Fruit fly (Drosophila melanogaster) whole organism, pupa: ENCODE data around the gene acs.

Experiments used
- CG10348 ChIP-seq: fragments of 200-800 bp; sonication (Bioruptor generic); IDR thresholded peaks from 2 replicates; pipeline ENCODE4 v1.3.6; 2022; ENCODE audit warnings: missing biosample characterization, missing genetic modification characterization
- CG13204 ChIP-seq: fragments of 200-800 bp; sonication (Bioruptor generic); optimal IDR thresholded peaks from 2 replicates; lab custom pipeline; 2018; ENCODE audit warnings: missing biosample characterization, mild to moderate bottlenecking, missing genetic modification characterization, moderate library complexity
- CG17806 ChIP-seq: fragments of 200-800 bp; sonication (Bioruptor generic); optimal IDR thresholded peaks from 2 replicates; lab custom pipeline; 2018; ENCODE audit warnings: missing biosample characterization, mild to moderate bottlenecking, missing genetic modification characterization, moderate library complexity
- CG8301 ChIP-seq: fragments of 200-800 bp; sonication (Bioruptor generic); optimal IDR thresholded peaks from 2 replicates; lab custom pipeline; 2018; ENCODE audit warnings: missing biosample characterization, mild to moderate bottlenecking, missing genetic modification characterization
- CG9948 ChIP-seq: fragments of 200-800 bp; sonication (Bioruptor generic); optimal IDR thresholded peaks from 2 replicates; lab custom pipeline; 2018; ENCODE audit warnings: missing biosample characterization, mild to moderate bottlenecking, missing genetic modification characterization, moderate library complexity
- EcR ChIP-seq: fragments of 200-800 bp; sonication (Bioruptor generic); optimal IDR thresholded peaks from 3 replicates; lab custom pipeline; 2019; ENCODE audit warnings: missing biosample characterization, missing genetic modification characterization, mild to moderate bottlenecking, moderate library complexity, missing genetic modification reagents
- Pif1A ChIP-seq: fragments of 200-800 bp; sonication (Bioruptor generic); optimal IDR thresholded peaks from 3 replicates; lab custom pipeline; 2016; ENCODE audit warnings: missing biosample characterization, missing genetic modification characterization
- Pif1B ChIP-seq: fragments of 200-800 bp; sonication (Bioruptor generic); optimal IDR thresholded peaks from 3 replicates; lab custom pipeline; 2016; ENCODE audit warnings: missing biosample characterization, missing genetic modification characterization
- gl ChIP-seq: fragments of 200-800 bp; sonication (Bioruptor generic); optimal IDR thresholded peaks from 2 replicates; lab custom pipeline; 2018; ENCODE audit warnings: missing biosample characterization, mild to moderate bottlenecking, missing genetic modification characterization
- rn ChIP-seq: fragments of 200-800 bp; sonication (Bioruptor generic); IDR thresholded peaks from 2 replicates; pipeline ENCODE4 v1.3.6; 2022; ENCODE audit warnings: missing biosample characterization, missing genetic modification characterization

- TF ChIP-seq CG17806 (tag; lab: Kevin White, UChicago) (no peak), EcR (GFP tag; lab: Kevin White, UChicago) (no peak), CG13204 (no peak), CG10348 (GFP tag; lab: Robert Waterston, UW) (no peak), CG8301 (tag; lab: Kevin White, UChicago) (no peak), Pif1B (GFP tag; lab: Kevin White, UChicago) (no peak), CG9948 (tag; lab: Kevin White, UChicago) (no peak), rn (GFP tag; lab: Robert Waterston, UW) (no peak), Pif1A (no peak), gl (tag; lab: Kevin White, UChicago) (no peak)
These were observed 31.4 kb upstream of the acs start for dm6 chr3L:1939983-1940504.
